Fruit fly (Drosophila melanogaster) whole organism, wandering third instar larva: Measurements from ENCODE around the gene CG34248.

Source experiments
- Abd-B ChIP-seq: fragments of >200 bp; optimal IDR thresholded peaks from 2 replicates; lab custom pipeline; 2017; ENCODE audit warnings: missing biosample characterization, missing genetic modification characterization
- CG32264 ChIP-seq: fragments of 200-800 bp; sonication (Bioruptor generic); optimal IDR thresholded peaks from 2 replicates; lab custom pipeline; 2016; ENCODE audit warnings: missing biosample characterization, missing genetic modification characterization
- CG9705 ChIP-seq: fragments of 200-800 bp; sonication (Bioruptor generic); optimal IDR thresholded peaks from 2 replicates; lab custom pipeline; 2018; ENCODE audit warnings: missing biosample characterization, mild to moderate bottlenecking, missing genetic modification characterization
- Dfd ChIP-seq: fragments of >200 bp; optimal IDR thresholded peaks from 2 replicates; lab custom pipeline; 2017; ENCODE audit warnings: missing biosample characterization, missing genetic modification characterization
- Dif ChIP-seq: fragments of 200-275, 200-300 bp; sonication (Bioruptor generic); optimal IDR thresholded peaks from 2 replicates; lab custom pipeline; 2018; ENCODE audit warnings: missing biosample characterization, missing genetic modification characterization; ENCODE audit not compliant: partially characterized antibody
- GATAd ChIP-seq: sonication (Bioruptor generic); optimal IDR thresholded peaks from 2 replicates; lab custom pipeline; 2016; ENCODE audit warnings: missing biosample characterization, missing genetic modification characterization
- HLH106 ChIP-seq: fragments of 200-800 bp; optimal IDR thresholded peaks from 3 replicates; lab custom pipeline; 2019; ENCODE audit warnings: missing biosample characterization, mild to moderate bottlenecking, missing genetic modification characterization, moderate library complexity
- Hnf4 ChIP-seq: fragments of 200-800 bp; sonication (Bioruptor generic); optimal IDR thresholded peaks from 2 replicates; lab custom pipeline; 2016; ENCODE audit warnings: missing biosample characterization, mild to moderate bottlenecking, missing genetic modification characterization
- Hr78 ChIP-seq: fragments of >200 bp; optimal IDR thresholded peaks from 2 replicates; lab custom pipeline; 2017; ENCODE audit warnings: missing biosample characterization, missing genetic modification characterization
- Jra ChIP-seq: sonication (Bioruptor generic); optimal IDR thresholded peaks from 2 replicates; lab custom pipeline; 2016; ENCODE audit warnings: missing biosample characterization, missing genetic modification characterization
- Mio ChIP-seq: sonication (Bioruptor generic); optimal IDR thresholded peaks from 2 replicates; lab custom pipeline; 2016; ENCODE audit warnings: missing biosample characterization, missing genetic modification characterization
- Myc ChIP-seq: fragments of >200 bp; optimal IDR thresholded peaks from 2 replicates; lab custom pipeline; 2017
- N ChIP-seq: fragments of >200 bp; optimal IDR thresholded peaks from 2 replicates; lab custom pipeline; 2018; ENCODE audit warnings: missing biosample characterization, missing external identifiers, missing genetic modification characterization
- OdsH ChIP-seq: fragments of 200-800 bp; sonication (Bioruptor generic); optimal IDR thresholded peaks from 2 replicates; lab custom pipeline; 2016; ENCODE audit warnings: missing biosample characterization, mild to moderate bottlenecking, missing genetic modification characterization
- Vsx2 ChIP-seq: fragments of 200-300, 225-300 bp; sonication (Bioruptor generic); optimal IDR thresholded peaks from 2 replicates; lab custom pipeline; 2018; ENCODE audit warnings: missing biosample characterization, missing genetic modification characterization; ENCODE audit not compliant: partially characterized antibody
- br ChIP-seq: fragments of 200-800 bp; sonication (Bioruptor generic); optimal IDR thresholded peaks from 2 replicates; lab custom pipeline; 2016; ENCODE audit warnings: missing biosample characterization, missing genetic modification characterization
- brk ChIP-seq: fragments of 200-800 bp; sonication (Bioruptor generic); optimal IDR thresholded peaks from 2 replicates; lab custom pipeline; 2016; ENCODE audit warnings: missing biosample characterization, mild to moderate bottlenecking, missing genetic modification characterization
- dmrt93B ChIP-seq: fragments of 200-800 bp; sonication (Bioruptor generic); optimal IDR thresholded peaks from 2 replicates; lab custom pipeline; 2018; ENCODE audit warnings: missing biosample characterization, mild to moderate bottlenecking, missing genetic modification characterization
- dsf ChIP-seq: sonication (Bioruptor generic); optimal IDR thresholded peaks from 2 replicates; lab custom pipeline; 2016; ENCODE audit warnings: missing biosample characterization, missing genetic modification characterization, borderline replicate concordance
- ey ChIP-seq: fragments of 200-800 bp; sonication (Bioruptor generic); optimal IDR thresholded peaks from 2 replicates; lab custom pipeline; 2016; ENCODE audit warnings: missing biosample characterization, missing genetic modification characterization
- foxo ChIP-seq, 2 experiments: fragments of 200-800 bp; sonication (Bioruptor generic); optimal IDR thresholded peaks; 2 replicates in 1 of 2; 3 replicates in 1 of 2; lab custom pipeline; 2016 to 2017; ENCODE audit warnings: missing biosample characterization in 2 of 2, missing genetic modification characterization in 2 of 2
- fru ChIP-seq: fragments of 200-800 bp; sonication (Bioruptor generic); optimal IDR thresholded peaks from 3 replicates; lab custom pipeline; 2016; ENCODE audit warnings: missing biosample characterization, mild to moderate bottlenecking, missing genetic modification characterization
- h ChIP-seq: fragments of 200-800 bp; sonication (Bioruptor generic); optimal IDR thresholded peaks from 3 replicates; lab custom pipeline; 2016; ENCODE audit warnings: missing biosample characterization, mild to moderate bottlenecking, missing genetic modification characterization
- jim ChIP-seq: fragments of 175-275, 200-325 bp; sonication (Bioruptor generic); optimal IDR thresholded peaks from 2 replicates; lab custom pipeline; 2016; ENCODE audit warnings: missing biosample characterization, mild to moderate bottlenecking, missing genetic modification characterization
- lola ChIP-seq: fragments of >200 bp; optimal IDR thresholded peaks from 2 replicates; lab custom pipeline; 2017; ENCODE audit warnings: missing biosample characterization, missing genetic modification characterization
- pan ChIP-seq: fragments of >200 bp; optimal IDR thresholded peaks from 2 replicates; lab custom pipeline; 2017
- psq ChIP-seq: fragments of 200-800 bp; sonication (Bioruptor generic); optimal IDR thresholded peaks from 3 replicates; lab custom pipeline; 2017; ENCODE audit warnings: missing biosample characterization, mild to moderate bottlenecking, missing genetic modification characterization, moderate library complexity
- sage ChIP-seq: fragments of 200-800 bp; sonication (Bioruptor generic); optimal IDR thresholded peaks from 2 replicates; lab custom pipeline; 2016; ENCODE audit warnings: missing biosample characterization, mild to moderate bottlenecking, missing genetic modification characterization
- sv ChIP-seq: fragments of 200-800 bp; sonication (Bioruptor generic); optimal IDR thresholded peaks from 3 replicates; lab custom pipeline; 2016; ENCODE audit warnings: missing biosample characterization, missing genetic modification characterization
- tai ChIP-seq: sonication (Bioruptor generic); optimal IDR thresholded peaks from 2 replicates; lab custom pipeline; 2016; ENCODE audit warnings: missing biosample characterization, missing genetic modification characterization
- woc ChIP-seq: sonication (Bioruptor generic); optimal IDR thresholded peaks from 2 replicates; lab custom pipeline; 2016; ENCODE audit warnings: missing biosample characterization, mild to moderate bottlenecking, missing genetic modification characterization

Gene CG34248

DNA sequence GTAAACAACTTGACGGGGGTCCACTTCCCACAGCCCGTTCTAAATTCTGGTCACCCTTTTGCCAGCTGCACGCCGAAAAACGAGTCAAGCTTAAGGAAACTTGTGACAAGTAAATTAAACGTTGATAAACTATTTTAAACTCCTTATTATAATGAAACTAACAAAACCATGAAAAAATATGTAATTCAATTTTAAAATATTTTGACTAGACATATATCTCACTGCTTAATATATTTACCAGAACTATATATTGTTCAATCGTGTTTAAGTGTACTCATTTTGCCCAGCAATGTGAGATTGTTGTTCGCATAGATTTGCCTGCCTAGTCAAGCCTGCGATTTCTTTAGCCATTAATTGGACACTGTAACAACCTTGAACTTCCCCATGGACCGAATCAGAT is 11.2 kb downstream of the CG34248 start, which contains the start of gene CG13053:
CG13053 (minus strand) TSS at position 171 of the 400 bp plus-strand sequence.
- TF ChIP-seq sv (GFP tag; lab: Kevin White, UChicago), result no peak
- TF ChIP-seq sage (GFP tag; lab: Kevin White, UChicago), result no peak
- no peak for TF ChIP-seq lola (GFP tag; lab: Kevin White, UChicago)
- no peak for TF ChIP-seq ey (GFP tag; lab: Kevin White, UChicago)
- TF ChIP-seq OdsH (GFP tag; lab: Kevin White, UChicago), result no peak
- TF ChIP-seq psq (GFP tag; lab: Kevin White, UChicago), result no peak
- no peak for TF ChIP-seq dsf (GFP tag; lab: Kevin White, UChicago)
- no peak for TF ChIP-seq fru
- no peak for TF ChIP-seq Dif (GFP tag; lab: Kevin White, UChicago)
- no peak for TF ChIP-seq Dfd (GFP tag; lab: Kevin White, UChicago)
- TF ChIP-seq, all 38 proteins: peak for 0

DNA sequence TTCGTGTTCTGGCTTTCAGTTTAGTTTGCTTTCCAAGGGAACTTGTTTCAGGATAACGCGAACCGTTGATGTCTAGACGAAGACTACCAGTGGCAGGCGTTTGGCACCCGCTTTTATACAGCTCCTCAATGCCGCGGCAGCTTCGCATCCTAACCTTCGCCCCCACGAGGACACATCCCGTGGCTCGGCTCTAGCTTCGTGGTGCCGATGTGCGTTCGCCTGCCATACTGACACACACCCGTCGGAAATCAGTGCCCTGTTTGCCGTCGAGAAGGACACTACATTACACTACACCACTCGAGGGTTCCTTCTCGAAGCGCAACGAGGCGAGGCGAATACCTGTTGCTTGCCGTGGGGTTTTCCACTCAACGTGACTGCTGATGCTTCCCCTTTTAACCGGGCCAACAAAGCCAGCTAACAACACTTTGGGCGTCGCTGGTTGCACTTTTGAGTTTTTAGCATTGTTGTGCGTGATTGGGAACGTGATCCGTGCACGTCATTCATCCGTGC is 13.5 kb downstream of the CG34248 start, which contains the start of gene CG13054:
CG13054 (minus strand) TSS at position 74 of the 510 bp plus-strand sequence.
- TF ChIP-seq GATAd (no peak), Abd-B (GFP tag; lab: Kevin White, UChicago) (no peak), lola (GFP tag; lab: Kevin White, UChicago) (no peak), psq (GFP tag; lab: Kevin White, UChicago) (no peak), foxo (GFP tag; optimal IDR thresholded peaks at IDR 0.05; lab: Kevin White, UChicago) (no peak), OdsH (GFP tag; lab: Kevin White, UChicago) (no peak), fru (no peak), HLH106 (no peak), sage (GFP tag; lab: Kevin White, UChicago) (no peak), h (GFP tag; lab: Kevin White, UChicago) (no peak), CG32264 (no peak), N (GFP tag; lab: Kevin White, UChicago) (no peak), Hnf4 (GFP tag; lab: Kevin White, UChicago) (no peak), Dfd (GFP tag; lab: Kevin White, UChicago) (no peak), CG9705 (GFP tag; lab: Kevin White, UChicago) (no peak), pan (no peak), Hr78 (GFP tag; lab: Kevin White, UChicago) (no peak), Mio (GFP tag; lab: Kevin White, UChicago) (no peak), Jra (GFP tag; lab: Kevin White, UChicago) (no peak)

DNA sequence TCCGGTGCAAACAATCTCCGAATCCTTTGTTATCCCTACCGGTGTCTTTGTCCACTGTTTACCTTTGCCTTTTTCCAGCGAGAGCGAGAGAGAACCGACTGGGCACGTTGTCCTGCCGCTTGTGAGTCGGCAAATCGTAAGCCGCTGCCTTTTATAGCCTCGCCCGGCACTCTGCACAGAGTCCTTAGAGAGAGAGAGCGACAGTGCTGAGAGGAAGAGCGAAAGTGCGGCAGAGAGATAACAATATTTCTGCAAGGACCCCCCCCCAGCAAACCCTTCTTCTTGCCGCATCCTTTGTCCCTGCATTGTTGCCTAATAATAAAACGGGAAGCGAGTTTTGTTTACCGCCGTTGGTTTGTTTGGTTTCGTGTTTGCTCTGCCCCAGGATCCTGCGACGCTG is 18.4 kb downstream of the CG34248 start, which contains the start of gene CG13055:
CG13055 (minus strand) TSS at position 101 of the 400 bp plus-strand sequence.
- TF ChIP-seq br (GFP tag; lab: Kevin White, UChicago) (no peak), woc (GFP tag; lab: Kevin White, UChicago) (no peak), OdsH (GFP tag; lab: Kevin White, UChicago) (no peak), Vsx2 (GFP tag; lab: Kevin White, UChicago) (no peak), CG9705 (GFP tag; lab: Kevin White, UChicago) (no peak), CG32264 (no peak), Myc (lab: Kevin White, UChicago) (no peak), dmrt93B (GFP tag; lab: Kevin White, UChicago) (no peak), sage (GFP tag; lab: Kevin White, UChicago) (no peak), GATAd (no peak), brk (GFP tag; lab: Kevin White, UChicago) (no peak), lola (GFP tag; lab: Kevin White, UChicago) (no peak), jim (GFP tag; lab: Kevin White, UChicago) (no peak)

DNA sequence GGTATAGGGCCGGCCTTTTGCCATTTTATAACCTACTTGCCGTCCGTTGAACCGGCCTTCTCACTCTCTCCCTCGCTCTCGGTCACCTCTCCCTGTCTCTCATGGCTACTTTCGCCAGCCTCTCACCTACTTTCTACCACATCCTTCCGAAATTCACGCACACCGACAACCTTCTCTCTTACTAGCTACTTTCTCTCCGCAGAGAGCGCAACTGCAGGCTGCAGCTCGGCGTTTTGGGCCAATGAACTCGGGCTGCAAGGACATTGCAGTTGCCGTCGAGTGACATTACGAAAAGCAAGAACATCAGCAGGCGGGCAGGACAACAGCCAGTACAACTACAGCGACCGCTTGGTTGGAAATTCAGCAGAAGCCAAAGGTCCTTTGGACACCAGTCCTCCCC is 29.4 kb downstream of the CG34248 start:
- TF ChIP-seq sv (GFP tag; lab: Kevin White, UChicago), result no peak
- TF ChIP-seq ey (GFP tag; lab: Kevin White, UChicago), result no peak
- no peak for TF ChIP-seq h (GFP tag; lab: Kevin White, UChicago)
- TF ChIP-seq GATAd, result no peak
- TF ChIP-seq tai (GFP tag; lab: Kevin White, UChicago), result no peak
- TF ChIP-seq Abd-B (GFP tag; lab: Kevin White, UChicago), result no peak
- no peak for TF ChIP-seq pan
